Worm (Caenorhabditis elegans): Measurements from ENCODE around the gene ZC412.3.

DNA sequence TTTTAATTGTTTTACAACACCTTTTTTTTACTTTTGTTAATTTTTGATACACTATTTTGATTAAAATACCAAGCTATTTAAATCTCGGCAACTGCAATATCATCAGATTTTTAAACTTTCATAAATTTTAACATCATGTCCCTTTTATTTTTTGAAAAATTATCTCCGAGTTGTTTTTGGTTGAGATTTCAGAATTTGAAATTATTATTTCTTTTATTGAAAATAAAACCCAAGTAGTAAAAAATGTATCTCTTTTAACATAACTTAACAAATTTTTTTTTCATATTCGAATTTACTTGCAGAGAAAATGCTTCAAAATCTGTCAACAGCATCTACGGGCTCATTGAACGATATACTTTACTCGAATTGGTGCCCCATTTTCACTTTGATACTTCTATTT is 44.3 kb upstream of the ZC412.3 start, which contains the start of gene H12D21.11:
- TF ChIP-seq dmd-4 (tag; optimal IDR thresholded peaks at IDR 0.05) (no peak), egl-27 (tag; optimal IDR thresholded peaks at IDR 0.05) (no peak), ztf-11 (tag; optimal IDR thresholded peaks at IDR 0.05) (no peak), crh-2 (tag; optimal IDR thresholded peaks at IDR 0.05) (no peak), mdl-1 (tag; optimal IDR thresholded peaks at IDR 0.05) (no peak), blmp-1 (tag; optimal IDR thresholded peaks at IDR 0.05; ENCODE audit: insufficient read depth) (no peak), snpc-4 (tag; optimal IDR thresholded peaks at IDR 0.05) (no peak), nhr-25 (tag; optimal IDR thresholded peaks at IDR 0.05) (no peak)
